Fruit fly (Drosophila melanogaster) whole organism, pupa: ENCODE results near the gene eIF4G1.

Source experiments
- CG10348 ChIP-seq: fragments of 200-800 bp; sonication (Bioruptor generic); IDR thresholded peaks from 2 replicates; pipeline ENCODE4 v1.3.6; 2022; ENCODE audit warnings: missing biosample characterization, missing genetic modification characterization
- CG12605 ChIP-seq: fragments of 200-800 bp; sonication (Bioruptor generic); IDR thresholded peaks from 2 replicates; pipeline ENCODE4 v1.3.6; 2022; ENCODE audit warnings: missing biosample characterization, missing genetic modification characterization
- CG13204 ChIP-seq: fragments of 200-800 bp; sonication (Bioruptor generic); optimal IDR thresholded peaks from 2 replicates; lab custom pipeline; 2018; ENCODE audit warnings: missing biosample characterization, mild to moderate bottlenecking, missing genetic modification characterization, moderate library complexity
- CG14655 ChIP-seq: fragments of 200-800 bp; sonication (Bioruptor generic); optimal IDR thresholded peaks from 3 replicates; lab custom pipeline; 2017; ENCODE audit warnings: mild to moderate bottlenecking, missing biosample characterization, missing genetic modification reagents, missing genetic modification characterization
- CG15710 ChIP-seq: fragments of 200-800 bp; sonication (Bioruptor generic); optimal IDR thresholded peaks from 2 replicates; lab custom pipeline; 2018; ENCODE audit warnings: missing biosample characterization, mild to moderate bottlenecking, missing genetic modification characterization, moderate library complexity
- CG17806 ChIP-seq: fragments of 200-800 bp; sonication (Bioruptor generic); optimal IDR thresholded peaks from 2 replicates; lab custom pipeline; 2018; ENCODE audit warnings: missing biosample characterization, mild to moderate bottlenecking, missing genetic modification characterization, moderate library complexity
- CG32121 ChIP-seq: fragments of 200-800 bp; sonication (Bioruptor generic); IDR thresholded peaks from 2 replicates; pipeline ENCODE4 v1.3.6; 2022; ENCODE audit warnings: missing biosample characterization, missing genetic modification characterization
- CG34367 ChIP-seq: fragments of 200-800 bp; sonication (Bioruptor generic); optimal IDR thresholded peaks from 2 replicates; lab custom pipeline; 2018; ENCODE audit warnings: missing biosample characterization, mild to moderate bottlenecking, missing genetic modification characterization
- CG4496 ChIP-seq: fragments of 200-800 bp; sonication (Bioruptor generic); IDR thresholded peaks from 3 replicates; pipeline ENCODE4 v1.3.6; 2022; ENCODE audit warnings: missing biosample characterization, missing genetic modification characterization
- CG8159 ChIP-seq: fragments of 200-800 bp; sonication (Bioruptor generic); optimal IDR thresholded peaks from 3 replicates; lab custom pipeline; 2018; ENCODE audit warnings: missing biosample characterization, mild to moderate bottlenecking, missing genetic modification characterization, moderate library complexity
- CG8301 ChIP-seq: fragments of 200-800 bp; sonication (Bioruptor generic); optimal IDR thresholded peaks from 2 replicates; lab custom pipeline; 2018; ENCODE audit warnings: missing biosample characterization, mild to moderate bottlenecking, missing genetic modification characterization
- CG9948 ChIP-seq: fragments of 200-800 bp; sonication (Bioruptor generic); optimal IDR thresholded peaks from 2 replicates; lab custom pipeline; 2018; ENCODE audit warnings: missing biosample characterization, mild to moderate bottlenecking, missing genetic modification characterization, moderate library complexity
- D1 ChIP-seq: fragments of 200-800 bp; sonication (Bioruptor generic); optimal IDR thresholded peaks from 2 replicates; lab custom pipeline; 2018; ENCODE audit warnings: missing biosample characterization, mild to moderate bottlenecking, missing genetic modification characterization, moderate library complexity
- EcR ChIP-seq: fragments of 200-800 bp; sonication (Bioruptor generic); optimal IDR thresholded peaks from 3 replicates; lab custom pipeline; 2019; ENCODE audit warnings: missing biosample characterization, missing genetic modification characterization, mild to moderate bottlenecking, moderate library complexity, missing genetic modification reagents
- Ets98B ChIP-seq: fragments of 200-800 bp; sonication (Bioruptor generic); IDR thresholded peaks from 2 replicates; pipeline ENCODE4 v1.3.6; 2022; ENCODE audit warnings: missing biosample characterization, missing genetic modification characterization
- Pif1A ChIP-seq: fragments of 200-800 bp; sonication (Bioruptor generic); optimal IDR thresholded peaks from 3 replicates; lab custom pipeline; 2016; ENCODE audit warnings: missing biosample characterization, missing genetic modification characterization
- Pif1B ChIP-seq: fragments of 200-800 bp; sonication (Bioruptor generic); optimal IDR thresholded peaks from 3 replicates; lab custom pipeline; 2016; ENCODE audit warnings: missing biosample characterization, missing genetic modification characterization
- Snoo ChIP-seq: fragments of 200-800 bp; sonication (Bioruptor generic); optimal IDR thresholded peaks from 3 replicates; lab custom pipeline; 2017; ENCODE audit warnings: missing biosample characterization, mild to moderate bottlenecking, missing genetic modification characterization, inconsistent platforms
- fd96Ca ChIP-seq: fragments of 200-800 bp; sonication (Bioruptor generic); IDR thresholded peaks from 3 replicates; pipeline ENCODE4 v1.3.6; 2022; ENCODE audit warnings: missing biosample characterization, missing genetic modification characterization
- gl ChIP-seq: fragments of 200-800 bp; sonication (Bioruptor generic); optimal IDR thresholded peaks from 2 replicates; lab custom pipeline; 2018; ENCODE audit warnings: missing biosample characterization, mild to moderate bottlenecking, missing genetic modification characterization
- rn ChIP-seq: fragments of 200-800 bp; sonication (Bioruptor generic); IDR thresholded peaks from 2 replicates; pipeline ENCODE4 v1.3.6; 2022; ENCODE audit warnings: missing biosample characterization, missing genetic modification characterization

eIF4G1 gene

dm6 chr4:949313-949712 is 18.8 kb upstream of the eIF4G1 start:
- TF ChIP-seq Ets98B (no peak), Pif1B (GFP tag; lab: Kevin White, UChicago) (no peak), CG10348 (no peak), CG8301 (tag; lab: Kevin White, UChicago) (no peak), CG15710 (tag; lab: Kevin White, UChicago) (no peak), CG12605 (GFP tag; lab: Robert Waterston, UW) (no peak), rn (GFP tag; lab: Robert Waterston, UW) (no peak), CG17806 (tag; lab: Kevin White, UChicago) (no peak), CG4496 (GFP tag; lab: Robert Waterston, UW) (no peak), CG13204 (GFP tag; lab: Kevin White, UChicago) (no peak), Pif1A (no peak), CG9948 (tag; lab: Kevin White, UChicago) (no peak), gl (tag; lab: Kevin White, UChicago) (no peak), fd96Ca (GFP tag; lab: Robert Waterston, UW) (no peak), EcR (GFP tag; lab: Kevin White, UChicago) (no peak), CG34367 (tag; lab: Kevin White, UChicago) (no peak)

dm6 chr4:946197-946596 is 15.7 kb upstream of the eIF4G1 start:
- TF ChIP-seq CG15710 (tag; lab: Kevin White, UChicago) (no peak), D1 (tag; lab: Kevin White, UChicago) (no peak), EcR (GFP tag; lab: Kevin White, UChicago) (no peak), gl (tag; lab: Kevin White, UChicago) (no peak), Pif1A (no peak), CG14655 (GFP tag; lab: Kevin White, UChicago) (no peak), CG9948 (tag; lab: Kevin White, UChicago) (no peak), rn (GFP tag; lab: Robert Waterston, UW) (no peak), CG32121 (GFP tag; lab: Robert Waterston, UW) (no peak), CG34367 (tag; lab: Kevin White, UChicago) (no peak), Ets98B (no peak), Pif1B (GFP tag; lab: Kevin White, UChicago) (no peak), CG10348 (no peak), CG13204 (GFP tag; lab: Kevin White, UChicago) (no peak), CG12605 (GFP tag; lab: Robert Waterston, UW) (no peak)
- TF ChIP-seq, all 21 proteins: peak for 0

dm6 chr4:944354-944753 is 13.8 kb upstream of the eIF4G1 start:
- TF ChIP-seq CG32121 (GFP tag; lab: Robert Waterston, UW), result no peak
- TF ChIP-seq CG15710 (tag; lab: Kevin White, UChicago), result no peak
- no peak for TF ChIP-seq EcR (GFP tag; lab: Kevin White, UChicago)
- TF ChIP-seq Snoo (tag; lab: Kevin White, UChicago), result no peak
- no peak for TF ChIP-seq fd96Ca (GFP tag; lab: Robert Waterston, UW)
- no peak for TF ChIP-seq CG8159 (tag; lab: Kevin White, UChicago)
- no peak for TF ChIP-seq rn (GFP tag; lab: Robert Waterston, UW)
- TF ChIP-seq CG9948 (tag; lab: Kevin White, UChicago), result no peak
- no peak for TF ChIP-seq CG10348
- TF ChIP-seq CG8301 (tag; lab: Kevin White, UChicago), result no peak
- TF ChIP-seq gl (tag; lab: Kevin White, UChicago), result no peak
- TF ChIP-seq D1 (tag; lab: Kevin White, UChicago), result no peak
- TF ChIP-seq CG13204 (GFP tag; lab: Kevin White, UChicago), result no peak
- no peak for TF ChIP-seq Pif1A
- TF ChIP-seq CG17806 (tag; lab: Kevin White, UChicago), result no peak

- TF ChIP-seq Pif1B (GFP tag; lab: Kevin White, UChicago), result no peak
- no peak for TF ChIP-seq rn (GFP tag; lab: Robert Waterston, UW)
- TF ChIP-seq CG32121 (GFP tag; lab: Robert Waterston, UW), result no peak
- TF ChIP-seq fd96Ca (GFP tag; lab: Robert Waterston, UW), result no peak
- no peak for TF ChIP-seq CG4496 (GFP tag; lab: Robert Waterston, UW)
- TF ChIP-seq gl (tag; lab: Kevin White, UChicago), result no peak
- no peak for TF ChIP-seq CG8159 (tag; lab: Kevin White, UChicago)
- no peak for TF ChIP-seq CG15710 (tag; lab: Kevin White, UChicago)
- TF ChIP-seq CG8301 (tag; lab: Kevin White, UChicago), result no peak
Measured at dm6 chr4:937119-937518, 6.6 kb upstream of the eIF4G1 start.

dm6 chr4:936036-936869 is 5.7 kb upstream of the eIF4G1 start, which contains the start of gene mGluR:
TSS of gene mGluR (plus strand) at chr4:936819.
- TF ChIP-seq CG17806 (tag; lab: Kevin White, UChicago) (no peak), CG12605 (GFP tag; lab: Robert Waterston, UW) (no peak), gl (tag; lab: Kevin White, UChicago) (no peak), D1 (tag; lab: Kevin White, UChicago) (no peak), CG13204 (GFP tag; lab: Kevin White, UChicago) (no peak), Ets98B (no peak), CG8159 (tag; lab: Kevin White, UChicago) (no peak), Pif1A (no peak)
